Worm (Caenorhabditis elegans) whole organism, young adult: ENCODE data around the gene trmt-10C.2.

Experiments used
- B0019.2 ChIP-seq: fragments of 200-800 bp; sonication (Bioruptor generic); conservative IDR thresholded peaks from 2 replicates; pipeline ENCODE4 v1.3.6; 2022; ENCODE audit warnings: missing genetic modification reagents, missing genetic modification characterization, missing compliant biosample characterization
- B0035.1 ChIP-seq: sonication (generic microtip); optimal IDR thresholded peaks from 2 replicates; lab custom pipeline; 2016; ENCODE audit warnings: missing genetic modification characterization, mild to moderate bottlenecking, missing compliant biosample characterization, missing genotype, missing genetic modification reagents
- D2030.7 ChIP-seq: fragments of 200-800 bp; sonication (Bioruptor generic); IDR thresholded peaks from 2 replicates; pipeline ENCODE4 v1.3.6; 2022; ENCODE audit warnings: missing genetic modification reagents, missing genetic modification characterization, missing compliant biosample characterization
- F22D6.2 ChIP-seq: sonication (generic microtip); optimal IDR thresholded peaks from 2 replicates; lab custom pipeline; 2016; ENCODE audit warnings: mild to moderate bottlenecking, missing genetic modification characterization, missing compliant biosample characterization
- F39B2.1 ChIP-seq: fragments of 200-800 bp; sonication (Bioruptor generic); IDR thresholded peaks from 2 replicates; pipeline ENCODE4 v1.3.6; 2022; ENCODE audit warnings: missing genetic modification reagents, missing genetic modification characterization, missing compliant biosample characterization
- F55B11.4 ChIP-seq: sonication (generic microtip); optimal IDR thresholded peaks from 2 replicates; lab custom pipeline; 2016; ENCODE audit warnings: missing compliant biosample characterization, missing genetic modification characterization, borderline replicate concordance; ENCODE audit not compliant: insufficient read depth
- F57A8.1 ChIP-seq: fragments of 200-800 bp; sonication (Bioruptor generic); optimal IDR thresholded peaks from 2 replicates; lab custom pipeline; 2018; ENCODE audit warnings: mild to moderate bottlenecking, missing genetic modification characterization, moderate library complexity, missing compliant biosample characterization
- Y53F4B.3 ChIP-seq: fragments of 200-800 bp; sonication (Bioruptor generic); IDR thresholded peaks from 2 replicates; pipeline ENCODE4 v1.3.6; 2022; ENCODE audit warnings: missing genetic modification reagents, missing genetic modification characterization, missing compliant biosample characterization
- akir-1 ChIP-seq: fragments of 200-800 bp; sonication (Bioruptor generic); optimal IDR thresholded peaks from 2 replicates; lab custom pipeline; 2018; ENCODE audit warnings: mild to moderate bottlenecking, missing genetic modification characterization, moderate library complexity, missing compliant biosample characterization
- aptf-3 ChIP-seq: fragments of 200-800 bp; sonication (Bioruptor generic); IDR thresholded peaks from 2 replicates; pipeline ENCODE4 v1.3.6; 2022; ENCODE audit warnings: missing genetic modification characterization, missing compliant biosample characterization
- atf-7 ChIP-seq: sonication (generic microtip); optimal IDR thresholded peaks from 2 replicates; lab custom pipeline; 2017; ENCODE audit warnings: mild to moderate bottlenecking, missing genetic modification characterization, missing compliant biosample characterization
- attf-3 ChIP-seq: fragments of 200-800 bp; sonication (Bioruptor generic); conservative IDR thresholded peaks from 2 replicates; pipeline ENCODE4 v1.3.6; 2022; ENCODE audit warnings: missing genetic modification reagents, missing genetic modification characterization, missing compliant biosample characterization
- ccch-3 ChIP-seq: fragments of 200-800 bp; sonication (Bioruptor generic); optimal IDR thresholded peaks from 2 replicates; lab custom pipeline; 2018; ENCODE audit warnings: mild to moderate bottlenecking, missing genetic modification characterization, missing compliant biosample characterization
- ceh-100 ChIP-seq: fragments of 200-800 bp; sonication (Bioruptor generic); IDR thresholded peaks from 2 replicates; pipeline ENCODE4 v1.3.6; 2022; ENCODE audit warnings: missing genetic modification reagents, missing genetic modification characterization, missing compliant biosample characterization
- ceh-58 ChIP-seq: fragments of 200-800 bp; sonication (Bioruptor generic); IDR thresholded peaks from 2 replicates; pipeline ENCODE4 v1.3.6; 2022; ENCODE audit warnings: missing genetic modification characterization, missing compliant biosample characterization
- chd-7 ChIP-seq: sonication (generic microtip); optimal IDR thresholded peaks from 2 replicates; lab custom pipeline; 2016; ENCODE audit warnings: mild to moderate bottlenecking, missing genetic modification characterization, moderate library complexity, missing compliant biosample characterization
- die-1 ChIP-seq: sonication (generic microtip); optimal IDR thresholded peaks from 2 replicates; lab custom pipeline; 2016; ENCODE audit warnings: missing genotype, mild to moderate bottlenecking, missing genetic modification characterization, missing compliant biosample characterization
- egl-18 ChIP-seq: fragments of 200-800 bp; sonication (Bioruptor generic); IDR thresholded peaks from 2 replicates; pipeline ENCODE4 v1.3.6; 2022; ENCODE audit warnings: missing genetic modification reagents, missing genetic modification characterization, missing compliant biosample characterization
- hmg-20 ChIP-seq: fragments of 200-800 bp; sonication (Bioruptor generic); IDR thresholded peaks from 2 replicates; pipeline ENCODE4 v1.3.6; 2022; ENCODE audit warnings: missing genetic modification reagents, missing genetic modification characterization, missing compliant biosample characterization
- lag-1 ChIP-seq: fragments of 200-800 bp; sonication (Bioruptor generic); IDR thresholded peaks from 2 replicates; pipeline ENCODE4 v1.3.6; 2022; ENCODE audit warnings: missing genetic modification reagents, missing genetic modification characterization, missing compliant biosample characterization
- lin-35 ChIP-seq, 3 experiments: fragments of 150-350 bp in 2 of 3; sonication (generic microtip) in 1 of 3; optimal IDR thresholded peaks; 2 replicates each; lab custom pipeline; 2014 to 2018; ENCODE audit warnings: missing biosample characterization in 3 of 3, missing genetic modification characterization in 3 of 3, missing genetic modification reagents in 3 of 3
- lin-40 ChIP-seq: sonication (generic microtip); optimal IDR thresholded peaks from 2 replicates; lab custom pipeline; 2016; ENCODE audit warnings: missing genetic modification characterization, mild to moderate bottlenecking, missing compliant biosample characterization, missing genotype, missing genetic modification reagents
- lsy-27 ChIP-seq: sonication (generic microtip); optimal IDR thresholded peaks from 2 replicates; lab custom pipeline; 2017; ENCODE audit warnings: missing genetic modification characterization, mild to moderate bottlenecking, missing compliant biosample characterization, antibody characterized with exemption, missing genotype, borderline replicate concordance; ENCODE audit not compliant: insufficient read depth
- madf-3 ChIP-seq: fragments of 200-800 bp; sonication (Bioruptor generic); IDR thresholded peaks from 2 replicates; pipeline ENCODE4 v1.3.6; 2022; ENCODE audit warnings: missing genetic modification reagents, missing genetic modification characterization, missing compliant biosample characterization
- nfya-1 ChIP-seq: sonication (generic microtip); optimal IDR thresholded peaks from 2 replicates; lab custom pipeline; 2017; ENCODE audit warnings: antibody characterized with exemption, missing compliant biosample characterization, missing genetic modification characterization, borderline replicate concordance; ENCODE audit not compliant: insufficient read depth
- nfyb-1 ChIP-seq: fragments of 200-800 bp; sonication (Bioruptor generic); IDR thresholded peaks from 2 replicates; pipeline ENCODE4 v1.3.6; 2022; ENCODE audit warnings: missing genetic modification reagents, missing genetic modification characterization, missing compliant biosample characterization
- nhr-120 ChIP-seq: fragments of 200-800 bp; sonication (Bioruptor generic); IDR thresholded peaks from 2 replicates; pipeline ENCODE4 v1.3.6; 2022; ENCODE audit warnings: missing genetic modification characterization, missing compliant biosample characterization
- nhr-90 ChIP-seq: sonication (generic microtip); optimal IDR thresholded peaks from 2 replicates; lab custom pipeline; 2016; ENCODE audit warnings: missing genotype, mild to moderate bottlenecking, missing genetic modification characterization, missing compliant biosample characterization
- rcor-1 ChIP-seq: fragments of 200-800 bp; sonication (Bioruptor generic); IDR thresholded peaks from 2 replicates; pipeline ENCODE4 v1.3.6; 2022; ENCODE audit warnings: missing genetic modification reagents, missing genetic modification characterization, missing compliant biosample characterization
- tbx-9 ChIP-seq: sonication (generic microtip); optimal IDR thresholded peaks from 2 replicates; lab custom pipeline; 2016; ENCODE audit warnings: borderline replicate concordance, missing genetic modification characterization, inconsistent platforms, missing compliant biosample characterization
- unc-130 ChIP-seq: sonication (generic microtip); optimal IDR thresholded peaks from 2 replicates; lab custom pipeline; 2016; ENCODE audit warnings: missing genetic modification reagents, missing genetic modification characterization, missing compliant biosample characterization
- zfh-2 ChIP-seq: fragments of 200-800 bp; sonication (Bioruptor generic); conservative IDR thresholded peaks from 2 replicates; pipeline ENCODE4 v1.3.6; 2022; ENCODE audit warnings: missing genetic modification reagents, missing genetic modification characterization, missing compliant biosample characterization
- zim-3 ChIP-seq: sonication (generic microtip); optimal IDR thresholded peaks from 2 replicates; lab custom pipeline; 2017; ENCODE audit warnings: mild to moderate bottlenecking, missing genetic modification characterization, moderate library complexity, missing compliant biosample characterization
- ztf-22 ChIP-seq: fragments of 200-800 bp; sonication (Bioruptor generic); optimal IDR thresholded peaks from 2 replicates; lab custom pipeline; 2018; ENCODE audit warnings: mild to moderate bottlenecking, missing genetic modification characterization, moderate library complexity, missing compliant biosample characterization
- ztf-6 ChIP-seq: fragments of 200-800 bp; sonication (Bioruptor generic); IDR thresholded peaks from 2 replicates; pipeline ENCODE4 v1.3.6; 2022; ENCODE audit warnings: missing genetic modification reagents, missing genetic modification characterization, missing compliant biosample characterization

The trmt-10C.2 gene

DNA sequence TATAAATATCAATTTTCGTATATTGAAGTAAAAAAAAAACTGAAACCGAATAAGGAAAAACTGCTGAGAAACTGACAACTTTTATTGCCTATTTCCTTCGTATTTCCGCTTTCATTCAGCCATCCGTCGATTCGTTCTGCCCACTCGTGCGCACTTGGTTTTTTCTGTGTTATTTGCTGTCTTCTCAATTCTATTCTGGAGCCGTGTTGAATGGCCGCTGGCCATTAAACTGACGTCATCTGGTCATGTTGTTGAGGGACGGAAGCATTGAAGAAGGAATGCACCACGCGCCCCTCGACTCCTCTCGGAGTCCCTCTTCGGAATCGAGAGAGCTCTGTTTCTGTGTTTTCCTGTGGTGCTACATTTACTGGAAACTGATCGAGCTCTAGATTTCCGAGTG is 2.5 kb downstream of the trmt-10C.2 start (continued):
- TF ChIP-seq attf-3 (no peak), egl-18 (GFP tag; lab: Robert Waterston, UW) (no peak), ztf-22 (no peak), lin-40 (tag; lab: Kevin White, UChicago) (peak; percentile 26), hmg-20 (GFP tag; lab: Robert Waterston, UW) (no peak), ccch-3 (no peak), ceh-58 (no peak), B0035.1 (tag; lab: Kevin White, UChicago) (no peak), nhr-120 (GFP tag; lab: Robert Waterston, UW) (no peak), lag-1 (GFP tag; lab: Robert Waterston, UW) (no peak), tbx-9 (tag; lab: Kevin White, UChicago) (no peak), D2030.7 (GFP tag; lab: Robert Waterston, UW) (no peak), F57A8.1 (GFP tag; lab: Kevin White, UChicago) (no peak), zim-3 (no peak), lin-35 (GFP tag; optimal IDR thresholded peaks at IDR 0.05; lab: Kevin White, UChicago) (peak in 1 of 3 experiments; percentile 11), akir-1 (GFP tag; lab: Kevin White, UChicago) (no peak), aptf-3 (no peak), ceh-100 (GFP tag; lab: Robert Waterston, UW) (no peak; the same call in 1 of the 2 replicates), F55B11.4 (tag; lab: Kevin White, UChicago) (no peak), die-1 (tag; lab: Kevin White, UChicago) (no peak), ztf-6 (no peak), madf-3 (GFP tag; lab: Robert Waterston, UW) (no peak), unc-130 (no peak), F22D6.2 (tag; lab: Kevin White, UChicago) (no peak), F39B2.1 (GFP tag; lab: Robert Waterston, UW) (no peak), lsy-27 (no peak)

DNA sequence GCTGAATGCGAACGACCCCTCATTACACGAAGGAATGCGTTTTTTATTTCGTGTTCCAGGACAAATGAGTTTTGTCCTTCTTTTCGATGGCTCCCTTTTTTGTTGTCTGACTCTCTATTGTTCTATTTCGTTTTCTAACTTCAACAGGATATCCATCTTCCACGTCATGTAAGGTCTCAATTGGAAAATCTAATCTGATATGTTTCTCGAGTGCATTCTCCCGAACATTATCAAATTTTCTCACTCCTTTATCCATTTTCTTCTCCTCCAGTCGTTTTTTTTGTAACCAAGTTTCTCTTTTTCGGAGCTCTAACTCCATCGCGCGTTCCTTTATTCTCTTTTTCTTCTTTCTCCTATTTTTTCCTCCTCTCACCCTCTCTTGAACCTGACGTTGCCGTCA is 4.3 kb downstream of the trmt-10C.2 start:
- no peak for TF ChIP-seq Y53F4B.3 (GFP tag; lab: Robert Waterston, UW)

DNA sequence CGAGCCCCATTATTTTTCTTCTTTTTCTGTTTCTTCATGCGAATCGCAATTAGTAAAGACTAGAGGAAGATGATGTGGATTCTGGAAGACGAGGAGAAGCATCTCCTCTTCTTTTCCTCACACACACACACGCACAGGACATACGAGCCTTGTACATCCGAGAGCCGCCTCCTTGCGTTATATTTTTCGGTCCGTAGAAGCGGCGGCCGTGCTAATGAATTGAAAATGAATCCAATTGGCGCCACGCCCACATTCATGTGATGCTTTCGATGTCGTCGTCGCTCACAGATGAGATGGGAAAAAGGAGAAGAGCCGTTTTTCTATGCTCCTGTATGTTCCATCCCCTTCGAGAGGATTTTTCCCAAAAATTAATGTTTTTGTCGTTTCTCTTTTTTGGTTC is 5.4 kb downstream of the trmt-10C.2 start:
- 0 out of 2 replicates have a peak, but pooled peaks have one; percentile 19 for TF ChIP-seq zfh-2 (GFP tag; lab: Robert Waterston, UW)
- TF ChIP-seq atf-7 (tag; lab: Kevin White, UChicago), result no peak
- TF ChIP-seq rcor-1 (GFP tag; lab: Robert Waterston, UW), result no peak
- TF ChIP-seq, all 124 proteins: peak for 1

DNA sequence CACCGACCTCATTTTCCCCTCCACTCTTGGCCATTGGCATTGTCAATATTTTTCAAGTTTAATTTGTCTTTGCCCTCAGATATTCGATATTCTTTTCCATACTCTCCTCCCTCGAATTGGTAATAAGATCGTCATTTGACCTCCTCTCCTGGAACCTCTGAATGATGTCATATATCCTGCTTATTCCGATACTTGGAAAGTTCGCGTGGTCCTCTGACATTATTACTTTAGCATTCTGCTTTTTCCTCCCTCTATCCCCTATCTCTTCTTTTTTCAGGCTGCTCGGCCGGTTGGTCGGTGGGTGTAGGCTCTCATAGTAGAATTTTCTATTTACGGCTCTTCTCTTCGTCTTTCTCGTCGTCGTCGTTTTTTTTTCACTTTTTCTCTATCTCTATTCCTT is 6.4 kb downstream of the trmt-10C.2 start:
- TF ChIP-seq chd-7 (tag; lab: Kevin White, UChicago) (peak; percentile 29), nfya-1 (no peak), atf-7 (tag; lab: Kevin White, UChicago) (peak; percentile 6)

DNA sequence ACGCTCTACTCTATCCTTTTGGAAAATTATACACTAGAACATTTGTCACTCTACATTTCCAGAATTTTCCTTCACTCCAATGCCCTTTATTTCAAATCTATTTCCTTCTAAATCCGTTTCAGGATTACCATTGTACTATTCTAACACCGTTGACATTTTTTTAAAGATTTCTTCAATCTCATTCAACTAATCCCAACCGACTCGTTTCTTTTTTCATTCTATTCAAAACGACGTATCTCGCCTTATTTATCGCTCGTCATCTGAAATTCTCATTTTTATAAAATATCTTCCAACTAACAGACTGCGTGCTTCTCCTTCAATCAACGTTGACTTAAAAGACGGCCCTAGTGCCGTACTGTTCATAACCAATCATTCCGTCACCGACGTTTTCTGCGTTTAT is 7.0 kb downstream of the trmt-10C.2 start, which contains the start of gene akap-1:
TSS of gene akap-1 (plus strand) at position 301 of the 400 bp plus-strand sequence.
- TF ChIP-seq nfyb-1 (GFP tag; lab: Robert Waterston, UW), result no peak
- TF ChIP-seq B0019.2, result no peak
- TF ChIP-seq rcor-1 (GFP tag; lab: Robert Waterston, UW), result no peak
- no peak for TF ChIP-seq nhr-90 (tag; lab: Kevin White, UChicago)
